Worm (Caenorhabditis elegans): Measurements from ENCODE around the gene F46C5.6.
A peak's percentile ranks its signal among the peaks of the same experiment; 100 is the strongest.

DNA sequence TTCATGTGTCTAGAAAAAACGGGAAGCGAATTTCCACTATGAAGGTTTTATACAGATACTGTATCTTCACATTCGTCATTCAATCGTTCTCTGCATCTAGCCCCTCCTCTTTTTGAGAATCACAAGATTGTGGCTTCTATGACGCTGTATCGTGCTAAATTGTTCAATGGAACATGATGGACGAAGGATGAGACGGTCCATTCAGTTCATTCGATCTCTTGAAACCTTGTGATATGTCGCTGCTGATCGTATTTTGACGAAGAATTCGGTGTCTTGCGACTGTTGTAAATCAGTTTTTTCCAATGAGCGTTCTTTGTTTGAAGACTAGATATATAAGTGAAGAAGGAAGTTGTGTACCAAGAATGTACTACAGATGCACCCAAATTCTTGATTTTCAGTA is 30.7 kb downstream of the F46C5.6 start:
- TF ChIP-seq nfya-1 (tag; optimal IDR thresholded peaks at IDR 0.05; ENCODE audit: insufficient read depth) (peak; percentile 21), elt-2 (tag; optimal IDR thresholded peaks at IDR 0.05) (no peak), lsy-12 (tag; optimal IDR thresholded peaks at IDR 0.05) (no peak), ama-1 (optimal IDR thresholded peaks at IDR 0.05) (no peak), mdl-1 (tag; optimal IDR thresholded peaks at IDR 0.05) (no peak)
